Fruit fly (Drosophila melanogaster): ENCODE results near the gene CG6729.
A peak's percentile ranks its signal among the peaks of the same experiment; 100 is the strongest.

The CG6729 gene

DNA sequence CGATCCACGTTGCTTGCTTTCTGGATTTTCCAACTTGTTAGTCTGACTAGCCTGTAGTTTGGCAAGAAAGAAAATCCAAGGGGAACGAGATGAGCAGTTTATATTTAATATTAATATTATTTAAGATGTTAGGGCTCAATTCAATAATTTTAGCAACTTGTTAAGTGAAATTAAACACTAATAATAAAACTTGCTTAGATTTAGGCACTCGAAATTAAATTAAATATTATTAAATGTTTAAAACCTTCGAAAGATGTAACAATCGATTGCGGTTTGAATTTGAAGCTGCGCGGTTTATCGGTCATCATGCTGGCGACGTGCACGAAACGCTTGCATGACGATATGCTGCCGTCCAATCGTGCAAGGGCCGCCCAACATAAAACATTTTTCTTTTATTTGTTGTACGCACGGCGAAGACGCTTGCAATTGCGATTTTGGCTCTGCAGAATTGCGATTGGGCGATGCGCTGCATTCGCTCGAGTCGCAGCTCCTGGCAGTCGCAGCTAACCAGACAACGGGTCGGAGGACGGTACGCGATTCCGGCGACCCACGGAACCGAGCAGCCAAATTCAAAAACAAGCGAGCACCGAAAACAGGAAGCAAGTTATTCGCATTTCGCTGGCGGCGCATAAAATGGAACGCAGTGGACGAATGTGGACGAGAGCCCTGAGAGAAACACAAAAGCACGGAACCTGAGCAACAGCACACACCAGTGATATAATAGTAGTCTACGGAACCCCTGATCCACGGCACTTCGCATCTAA lies 6.6 kb downstream of the CG6729 start, which contains the start of the genes Vha16-5 and CG12299 (continued):
- TF ChIP-seq fd64A (GFP tag; optimal IDR thresholded peaks at IDR 0.05) = no peak
- TF ChIP-seq CG16815 (GFP tag; optimal IDR thresholded peaks at IDR 0.05) = peak; percentile 76
- TF ChIP-seq kay (GFP tag; optimal IDR thresholded peaks at IDR 0.05) = peak; percentile 59
- TF ChIP-seq CG2712 (tag; optimal IDR thresholded peaks at IDR 0.05) = peak; percentile 81
- peak; percentile 70 for TF ChIP-seq CG9215 (GFP tag; IDR thresholded peaks at IDR 0.05)
- TF ChIP-seq CG42726 (GFP tag; IDR thresholded peaks at IDR 0.05; ENCODE audit: partially characterized antibody) = peak; percentile 76; the same call in 1 of the 2 replicates
- no peak for TF ChIP-seq CG17568 (GFP tag; optimal IDR thresholded peaks at IDR 0.05)
- peak; percentile 83 for TF ChIP-seq CG10979 (tag; optimal IDR thresholded peaks at IDR 0.05)
- TF ChIP-seq dati (GFP tag; IDR thresholded peaks at IDR 0.05) = peak; percentile 73
- peak; percentile 84 for TF ChIP-seq tna (GFP tag; IDR thresholded peaks at IDR 0.05; ENCODE audit: partially characterized antibody)
- TF ChIP-seq nerfin-1 (tag; optimal IDR thresholded peaks at IDR 0.05) = peak; percentile 58
- peak; percentile 89 for TF ChIP-seq zfh2 (GFP tag; optimal IDR thresholded peaks at IDR 0.05)
- TF ChIP-seq CG1647 (GFP tag; optimal IDR thresholded peaks at IDR 0.05) = peak; percentile 92
- peak; percentile 80 for TF ChIP-seq CG14014 (GFP tag; IDR thresholded peaks at IDR 0.05)
- peak; percentile 75 for TF ChIP-seq CG14860 (GFP tag; IDR thresholded peaks at IDR 0.05; ENCODE audit: partially characterized antibody)
- peak; percentile 77 for TF ChIP-seq Six4 (GFP tag; optimal IDR thresholded peaks at IDR 0.05)
- peak; percentile 74 for TF ChIP-seq CG7372 (GFP tag; IDR thresholded peaks at IDR 0.05)
- 0 out of 3 replicates have a peak, but pooled peaks have one; percentile 29 for TF ChIP-seq C15 (GFP tag; IDR thresholded peaks at IDR 0.05)
- peak; percentile 85 for TF ChIP-seq HLH4C (GFP tag; IDR thresholded peaks at IDR 0.05; ENCODE audit: partially characterized antibody)
- TF ChIP-seq CG32532 (GFP tag; IDR thresholded peaks at IDR 0.05) = peak; percentile 91
- peak; percentile 83 for TF ChIP-seq esg (GFP tag; conservative IDR thresholded peaks at IDR 0.05)
- peak; percentile 61 for TF ChIP-seq Fer1 (GFP tag; optimal IDR thresholded peaks at IDR 0.05)
- peak; percentile 89 for TF ChIP-seq onecut (GFP tag; IDR thresholded peaks at IDR 0.05)
- peak; percentile 82 for TF ChIP-seq disco-r (GFP tag; optimal IDR thresholded peaks at IDR 0.05)
- TF ChIP-seq inv (GFP tag; IDR thresholded peaks at IDR 0.05; ENCODE audit: partially characterized antibody) = peak; percentile 73
- no peak for TF ChIP-seq prd (optimal IDR thresholded peaks at IDR 0.05)
- peak; percentile 95 for TF ChIP-seq prd (GFP tag; IDR thresholded peaks at IDR 0.05)
- no peak for TF ChIP-seq CG6765 (GFP tag; optimal IDR thresholded peaks at IDR 0.05)
- TF ChIP-seq slp2 (GFP tag; optimal IDR thresholded peaks at IDR 0.05) = peak; percentile 78
- TF ChIP-seq Fer3 (tag; optimal IDR thresholded peaks at IDR 0.05) = peak; percentile 60
- peak; percentile 94 for TF ChIP-seq Dad (GFP tag; optimal IDR thresholded peaks at IDR 0.05)
- peak; percentile 68 for TF ChIP-seq psq (GFP tag; optimal IDR thresholded peaks at IDR 0.05)
- peak; percentile 32 for TF ChIP-seq fd3F (GFP tag; optimal IDR thresholded peaks at IDR 0.05)
- peak; percentile 88 for TF ChIP-seq CG4404 (GFP tag; IDR thresholded peaks at IDR 0.05)
- TF ChIP-seq bowl (GFP tag; IDR thresholded peaks at IDR 0.05) = peak; percentile 82
- peak; percentile 73 for TF ChIP-seq gsb (GFP tag; IDR thresholded peaks at IDR 0.05)
- peak; percentile 95 for TF ChIP-seq vvl (GFP tag; IDR thresholded peaks at IDR 0.05)
- peak; percentile 94 for TF ChIP-seq CG34422 (GFP tag; IDR thresholded peaks at IDR 0.05)
- TF ChIP-seq Atf3 (GFP tag; optimal IDR thresholded peaks at IDR 0.05) = peak; percentile 62
- TF ChIP-seq CG5180 (GFP tag; optimal IDR thresholded peaks at IDR 0.05) = no peak
- TF ChIP-seq pzg (GFP tag; optimal IDR thresholded peaks at IDR 0.05) = peak; percentile 68
- TF ChIP-seq Dip2 (GFP tag; IDR thresholded peaks at IDR 0.05) = no peak
- peak; percentile 94 for TF ChIP-seq zfh1 (GFP tag; IDR thresholded peaks at IDR 0.05)
- peak; percentile 64 for TF ChIP-seq cato (GFP tag; optimal IDR thresholded peaks at IDR 0.05; ENCODE audit: borderline replicate concordance)
- TF ChIP-seq Mrtf (GFP tag; IDR thresholded peaks at IDR 0.05) = peak; percentile 89
- peak; percentile 91 for TF ChIP-seq Dbx (GFP tag; IDR thresholded peaks at IDR 0.05)
- peak; percentile 55 for TF ChIP-seq Taf1 (GFP tag; IDR thresholded peaks at IDR 0.05)
- TF ChIP-seq D19B (GFP tag; optimal IDR thresholded peaks at IDR 0.05) = no peak
- peak; percentile 93 for TF ChIP-seq Bgb (GFP tag; IDR thresholded peaks at IDR 0.05; ENCODE audit: partially characterized antibody)

All from whole organism, embryonic.